Worm (Caenorhabditis elegans) whole organism, L1 larva: ENCODE measurements around the gene Y47D7A.7.

Experiments used
- C34B4.2 ChIP-seq: sonication (generic microtip); optimal IDR thresholded peaks from 2 replicates; lab custom pipeline; 2017; ENCODE audit warnings: mild to moderate bottlenecking, missing genetic modification characterization, missing compliant biosample characterization
- Y116A8C.19 ChIP-seq: sonication (generic microtip); optimal IDR thresholded peaks from 2 replicates; lab custom pipeline; 2016; ENCODE audit warnings: missing compliant biosample characterization, missing genetic modification characterization, borderline replicate concordance
- blmp-1 ChIP-seq: fragments of 150-350 bp; optimal IDR thresholded peaks from 2 replicates; lab custom pipeline; 2014; ENCODE audit warnings: missing biosample characterization, missing genetic modification characterization
- ceh-63 ChIP-seq: fragments of 200-800 bp; sonication (Bioruptor generic); optimal IDR thresholded peaks from 2 replicates; lab custom pipeline; 2018; ENCODE audit warnings: mild to moderate bottlenecking, missing genetic modification characterization, missing compliant biosample characterization
- ceh-8 ChIP-seq: fragments of 200-800 bp; sonication (Bioruptor generic); optimal IDR thresholded peaks from 2 replicates; lab custom pipeline; 2018; ENCODE audit warnings: mild to moderate bottlenecking, missing genetic modification characterization, moderate library complexity, missing compliant biosample characterization
- ceh-88 ChIP-seq: fragments of 200-800 bp; sonication (Bioruptor generic); IDR thresholded peaks from 2 replicates; pipeline ENCODE4 v1.3.6; 2022; ENCODE audit warnings: missing genetic modification characterization, missing compliant biosample characterization
- ceh-90 ChIP-seq: sonication (generic microtip); optimal IDR thresholded peaks from 2 replicates; lab custom pipeline; 2016; ENCODE audit warnings: missing genetic modification characterization, missing compliant biosample characterization
- ces-1 ChIP-seq: fragments of 150-350 bp; optimal IDR thresholded peaks from 2 replicates; lab custom pipeline; 2014; ENCODE audit warnings: missing biosample characterization, missing genetic modification reagents, missing genetic modification characterization
- dpl-1 ChIP-seq, 3 experiments: fragments of 150-350 bp in 2 of 3; sonication (generic microtip) in 1 of 3; optimal IDR thresholded peaks; 2 replicates each; lab custom pipeline; 2014 to 2017; ENCODE audit warnings: missing biosample characterization in 3 of 3, missing genetic modification characterization in 3 of 3, missing genetic modification reagents in 3 of 3
- efl-1 ChIP-seq, 4 experiments: fragments of 150-350 bp; optimal IDR thresholded peaks in 3 of 4; peaks in 1 of 4; 1 replicate in 1 of 4; 2 replicates in 3 of 4; lab custom pipeline; 2014; ENCODE audit warnings: missing biosample characterization in 2 of 4, missing genetic modification characterization in 2 of 4, missing genetic modification reagents in 2 of 4
- elt-2 ChIP-seq: sonication (generic microtip); optimal IDR thresholded peaks from 2 replicates; lab custom pipeline; 2016; ENCODE audit warnings: missing genetic modification characterization, mild to moderate bottlenecking, inconsistent platforms, missing compliant biosample characterization, missing genetic modification reagents
- elt-3 ChIP-seq, 6 experiments: fragments of 150-350 bp in 1 of 6; sonication (generic microtip); optimal IDR thresholded peaks; 2 replicates each; lab custom pipeline; 2017 to 2018; ENCODE audit warnings: missing biosample characterization in 6 of 6, missing genetic modification characterization in 6 of 6, inconsistent platforms in 1 of 6
- ets-5 ChIP-seq: fragments of 200-800 bp; sonication (Bioruptor generic); IDR thresholded peaks from 2 replicates; pipeline ENCODE4 v1.3.6; 2022; ENCODE audit warnings: missing genetic modification characterization, missing compliant biosample characterization
- fkh-4 ChIP-seq: sonication (generic microtip); optimal IDR thresholded peaks from 2 replicates; lab custom pipeline; 2016; ENCODE audit warnings: missing compliant biosample characterization, missing genetic modification characterization, borderline replicate concordance
- hlh-17 ChIP-seq: fragments of 200-800 bp; sonication (Bioruptor generic); optimal IDR thresholded peaks from 2 replicates; lab custom pipeline; 2018; ENCODE audit warnings: missing genetic modification characterization, mild to moderate bottlenecking, missing compliant biosample characterization, moderate library complexity, borderline replicate concordance
- hpl-2 ChIP-seq: fragments of 150-350 bp; optimal IDR thresholded peaks from 2 replicates; lab custom pipeline; 2014; ENCODE audit warnings: missing biosample characterization, missing genetic modification reagents, missing genetic modification characterization
- isw-1 ChIP-seq: fragments of 200-800 bp; sonication (Bioruptor generic); IDR thresholded peaks from 2 replicates; pipeline ENCODE4 v1.3.6; 2022; ENCODE audit warnings: missing genetic modification characterization, missing compliant biosample characterization
- jun-1 ChIP-seq: fragments of 150-350 bp; optimal IDR thresholded peaks from 2 replicates; lab custom pipeline; 2014; ENCODE audit warnings: missing biosample characterization, missing genetic modification reagents, missing genetic modification characterization
- lir-3 ChIP-seq: sonication (generic microtip); optimal IDR thresholded peaks from 2 replicates; lab custom pipeline; 2016; ENCODE audit warnings: mild to moderate bottlenecking, missing genetic modification characterization, moderate library complexity, missing compliant biosample characterization; ENCODE audit not compliant: poor library complexity
- mab-9 ChIP-seq: fragments of 200-800 bp; sonication (Bioruptor generic); IDR thresholded peaks from 2 replicates; pipeline ENCODE4 v1.3.6; 2022; ENCODE audit warnings: missing genetic modification reagents, missing genetic modification characterization, missing compliant biosample characterization
- mef-2 ChIP-seq: fragments of 150-350 bp; optimal IDR thresholded peaks from 2 replicates; lab custom pipeline; 2014; ENCODE audit warnings: missing biosample characterization, missing genetic modification characterization
- nhr-12 ChIP-seq: sonication (generic microtip); optimal IDR thresholded peaks from 2 replicates; lab custom pipeline; 2017; ENCODE audit warnings: missing biosample characterization, missing genetic modification characterization
- nhr-28 ChIP-seq: fragments of 150-350 bp; optimal IDR thresholded peaks from 2 replicates; lab custom pipeline; 2014; ENCODE audit warnings: missing biosample characterization, missing genetic modification characterization
- nhr-71 ChIP-seq: sonication (generic microtip); optimal IDR thresholded peaks from 2 replicates; lab custom pipeline; 2016; ENCODE audit warnings: mild to moderate bottlenecking, missing genetic modification characterization, moderate library complexity, missing compliant biosample characterization
- nhr-76 ChIP-seq: sonication (generic microtip); optimal IDR thresholded peaks from 2 replicates; lab custom pipeline; 2017; ENCODE audit warnings: missing biosample characterization, missing genetic modification characterization
- nhr-77 ChIP-seq: fragments of 150-350 bp; optimal IDR thresholded peaks from 2 replicates; lab custom pipeline; 2014; ENCODE audit warnings: missing biosample characterization, missing genetic modification characterization
- nhr-85 ChIP-seq: sonication (generic microtip); peaks from one replicate; lab custom pipeline; 2016; ENCODE audit warnings: missing genetic modification characterization, inconsistent platforms, missing compliant biosample characterization
- pqm-1 ChIP-seq: sonication (generic microtip); optimal IDR thresholded peaks from 3 replicates; lab custom pipeline; 2017; ENCODE audit warnings: missing biosample characterization, missing genetic modification characterization
- rnt-1 ChIP-seq: sonication (generic microtip); optimal IDR thresholded peaks from 2 replicates; lab custom pipeline; 2016; ENCODE audit warnings: mild to moderate bottlenecking, missing genetic modification characterization, moderate library complexity, missing compliant biosample characterization
- skn-1 ChIP-seq: fragments of 150-350 bp; optimal IDR thresholded peaks from 2 replicates; lab custom pipeline; 2014; ENCODE audit warnings: missing biosample characterization, missing genetic modification characterization
- sup-37 ChIP-seq: fragments of 200-800 bp; sonication (Bioruptor generic); optimal IDR thresholded peaks from 2 replicates; lab custom pipeline; 2018; ENCODE audit warnings: mild to moderate bottlenecking, missing genetic modification characterization, missing compliant biosample characterization
- swsn-7 ChIP-seq: sonication (generic microtip); optimal IDR thresholded peaks from 2 replicates; lab custom pipeline; 2016; ENCODE audit warnings: missing genetic modification characterization, missing compliant biosample characterization
- unc-62 ChIP-seq: fragments of 150-350 bp; optimal IDR thresholded peaks from 2 replicates; lab custom pipeline; 2014; ENCODE audit warnings: missing biosample characterization, missing genetic modification reagents, missing genetic modification characterization
- unc-98 ChIP-seq: fragments of 200-800 bp; sonication (Bioruptor generic); IDR thresholded peaks from 2 replicates; pipeline ENCODE4 v1.3.6; 2022; ENCODE audit warnings: missing genetic modification characterization, missing compliant biosample characterization
- vab-15 ChIP-seq: sonication (generic microtip); optimal IDR thresholded peaks from 2 replicates; lab custom pipeline; 2017; ENCODE audit warnings: missing genotype, mild to moderate bottlenecking, missing genetic modification characterization, missing compliant biosample characterization

Gene Y47D7A.7

ce11 chrV:4410643-4411042 is 9.0 kb downstream of the Y47D7A.7 start, which contains the start of gene Y47D7A.3:
Gene Y47D7A.3, plus strand, starts transcription at chrV:4410943.
- no peak for TF ChIP-seq unc-98 (GFP tag; lab: Robert Waterston, UW)

- TF ChIP-seq sup-37 (GFP tag; lab: Kevin White, UChicago): no peak
- TF ChIP-seq nhr-71: no peak
- TF ChIP-seq ceh-88 (GFP tag; lab: Robert Waterston, UW): no peak
- TF ChIP-seq mef-2 (tag; lab: Kevin White, UChicago): no peak
- no peak for TF ChIP-seq dpl-1 (GFP tag; optimal IDR thresholded peaks at IDR 0.05; lab: Kevin White, UChicago)
- TF ChIP-seq elt-2 (tag; lab: Kevin White, UChicago): no peak
- TF ChIP-seq efl-1 (optimal IDR thresholded peaks at IDR 0.05; lab: Kevin White, UChicago): no peak
- no peak for TF ChIP-seq efl-1 (GFP tag; optimal IDR thresholded peaks at IDR 0.05 in 1 of 2; lab: Kevin White, UChicago)
- TF ChIP-seq nhr-28 (tag; lab: Kevin White, UChicago): no peak
- no peak for TF ChIP-seq swsn-7
- no peak for TF ChIP-seq unc-62
- no peak for TF ChIP-seq nhr-85
- TF ChIP-seq C34B4.2 (tag; lab: Kevin White, UChicago): no peak
- no peak for TF ChIP-seq nhr-76
- no peak for TF ChIP-seq isw-1
- TF ChIP-seq lir-3 (tag; lab: Kevin White, UChicago): no peak
- no peak for TF ChIP-seq ceh-90 (tag; lab: Kevin White, UChicago)
- no peak for TF ChIP-seq ces-1
- no peak for TF ChIP-seq nhr-12
- no peak for TF ChIP-seq hpl-2 (GFP tag; lab: Kevin White, UChicago)
- TF ChIP-seq, all 84 proteins: peak for 0
Observed at ce11 chrV:4407519-4407918, 12.1 kb downstream of the Y47D7A.7 start, which contains the start of gene nhr-118. Gene nhr-118, plus strand, starts transcription at chrV:4407819.

ce11 chrV:4401865-4402264 is 17.8 kb downstream of the Y47D7A.7 start, which contains the start of gene F13A2.5:
Gene F13A2.5, minus strand, starts transcription at chrV:4401965.
- TF ChIP-seq ets-5 (no peak), mef-2 (tag; lab: Kevin White, UChicago) (no peak), rnt-1 (no peak), blmp-1 (tag; lab: Kevin White, UChicago) (no peak), pqm-1 (tag; lab: Kevin White, UChicago) (no peak), hlh-17 (GFP tag; lab: Kevin White, UChicago) (no peak), skn-1 (tag; lab: Kevin White, UChicago) (no peak), ceh-90 (tag; lab: Kevin White, UChicago) (no peak), ceh-8 (no peak), fkh-4 (no peak), ces-1 (no peak), vab-15 (tag; lab: Kevin White, UChicago) (no peak)
- TF ChIP-seq, all 84 proteins: peak for 0

ce11 chrV:4400118-4400517 is 19.5 kb downstream of the Y47D7A.7 start, which contains the start of gene F13A2.4:
Gene F13A2.4, minus strand, starts transcription at chrV:4400218.
- TF ChIP-seq nhr-77 (no peak), jun-1 (tag; lab: Kevin White, UChicago) (no peak), ceh-63 (GFP tag; lab: Kevin White, UChicago) (no peak), Y116A8C.19 (tag; lab: Kevin White, UChicago) (no peak), elt-3 (tag; optimal IDR thresholded peaks at IDR 0.05; lab: Kevin White, UChicago) (no peak), pqm-1 (tag; lab: Kevin White, UChicago) (no peak)

ce11 chrV:4398884-4399283 is 20.8 kb downstream of the Y47D7A.7 start:
- no peak for TF ChIP-seq efl-1 (optimal IDR thresholded peaks at IDR 0.05; lab: Kevin White, UChicago)
- TF ChIP-seq efl-1 (GFP tag; optimal IDR thresholded peaks at IDR 0.05 in 1 of 2; lab: Kevin White, UChicago): peak in 1 of 2 experiments; percentile 38
- no peak for TF ChIP-seq Y116A8C.19 (tag; lab: Kevin White, UChicago)
- no peak for TF ChIP-seq mab-9 (GFP tag; lab: Robert Waterston, UW)
- TF ChIP-seq, all 84 proteins: peak for 1
